Worm (Caenorhabditis elegans): Measurements from ENCODE around the gene C13F10.7.

The C13F10.7 gene

DNA sequence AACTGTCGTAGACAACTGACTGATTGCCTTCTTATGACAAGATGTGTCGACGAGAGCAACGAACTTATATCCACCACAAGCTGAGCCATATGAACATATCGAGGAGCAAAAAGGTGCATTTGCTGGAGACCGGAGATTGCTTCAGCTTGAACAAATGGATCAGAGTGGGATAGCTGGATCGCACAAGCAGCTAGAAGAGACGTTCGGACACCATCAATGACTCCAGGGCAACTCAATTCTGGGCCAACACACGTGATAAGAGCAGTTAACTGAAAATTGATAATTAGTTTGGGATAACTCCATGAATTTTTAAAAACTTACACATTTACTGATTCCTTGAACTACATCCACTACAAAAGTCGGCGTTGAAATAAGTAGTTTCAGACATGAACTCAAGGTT, 14.1 kb downstream of the C13F10.7 start:
- no peak for TF ChIP-seq aha-1 (tag)
- no peak for TF ChIP-seq nhr-41 (GFP tag; IDR thresholded peaks at IDR 0.05)
- peak in 1 of 2 experiments; percentile 63 for TF ChIP-seq unc-62 (GFP tag; optimal IDR thresholded peaks at IDR 0.05 in 1 of 2)
- TF ChIP-seq unc-62 (tag; optimal IDR thresholded peaks at IDR 0.05) = no peak

DNA sequence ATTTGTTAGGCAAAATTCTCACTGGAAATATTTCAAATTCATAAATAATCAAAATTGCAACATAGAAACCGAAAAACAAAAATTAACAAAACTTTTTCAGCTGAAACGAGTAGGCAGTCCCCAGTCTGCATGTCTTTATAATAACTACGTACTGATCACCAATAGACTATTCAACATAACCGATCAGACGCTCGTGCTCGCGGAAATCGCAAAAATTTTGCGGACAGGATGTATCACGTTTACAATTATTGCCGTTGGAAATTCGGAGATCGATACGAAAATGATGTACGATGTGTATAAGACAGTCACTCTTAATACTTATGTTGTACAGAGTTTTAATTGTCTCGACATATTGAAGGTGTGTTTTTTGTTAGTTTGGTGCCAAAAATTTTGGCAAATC, 21.7 kb downstream of the C13F10.7 start:
- TF ChIP-seq unc-62 (GFP tag; optimal IDR thresholded peaks at IDR 0.05 in 1 of 2) = peak in 1 of 2 experiments; percentile 94
- no peak for TF ChIP-seq unc-62 (tag; optimal IDR thresholded peaks at IDR 0.05)
- no peak for TF ChIP-seq zip-2 (tag; optimal IDR thresholded peaks at IDR 0.05)

DNA sequence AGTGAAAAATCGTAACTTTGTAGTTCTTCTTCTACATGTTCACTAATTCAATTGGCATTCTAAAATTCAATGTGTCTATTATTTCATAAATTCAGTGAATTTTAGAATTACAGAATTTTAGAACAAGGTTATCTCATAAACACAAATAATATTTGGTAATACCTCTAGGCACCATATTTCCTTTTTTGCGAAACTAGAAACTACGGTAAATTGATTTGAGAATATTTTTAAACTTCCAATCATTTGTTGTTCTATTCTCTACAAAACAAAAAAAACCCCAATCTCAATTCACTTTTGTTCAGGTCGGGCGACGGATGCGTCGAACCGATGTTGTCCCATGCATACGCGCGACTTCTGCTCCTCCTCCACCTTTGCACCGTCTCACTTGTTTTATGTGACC, 23.1 kb downstream of the C13F10.7 start, which contains the start of gene F09G2.1:
F09G2.1 (plus strand) TSS at position 301 of the 400 bp plus-strand sequence.
- TF ChIP-seq ama-1 (optimal IDR thresholded peaks at IDR 0.05) = no peak
- TF ChIP-seq daf-16 (GFP tag; optimal IDR thresholded peaks at IDR 0.05) = no peak
- peak; percentile 9 for TF ChIP-seq daf-16 (tag; optimal IDR thresholded peaks at IDR 0.05)

DNA sequence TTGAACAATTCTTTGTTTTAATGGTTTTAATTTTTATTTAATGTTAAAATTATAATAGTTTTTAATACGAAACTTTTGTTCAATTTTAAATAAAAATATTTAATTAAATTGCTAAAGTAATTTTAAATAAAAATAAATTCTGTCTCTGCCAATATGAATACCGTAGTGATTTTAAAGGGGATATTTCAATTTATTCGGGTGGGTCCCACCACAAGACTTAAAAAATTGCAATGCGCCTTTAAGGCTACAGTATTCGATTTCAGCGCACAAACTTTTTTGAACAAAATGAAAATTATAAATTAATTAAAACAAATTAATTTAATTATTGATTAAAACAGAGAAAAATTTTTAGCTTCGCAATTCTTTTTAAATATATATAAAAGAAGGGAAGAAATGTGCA, 24.0 kb downstream of the C13F10.7 start:
- no peak for TF ChIP-seq lin-15B (tag; optimal IDR thresholded peaks at IDR 0.05)
- TF ChIP-seq ces-1 (GFP tag; optimal IDR thresholded peaks at IDR 0.05) = no peak
- no peak for TF ChIP-seq egl-43 (GFP tag; IDR thresholded peaks at IDR 0.05)
- no peak for TF ChIP-seq ztf-7 (tag; optimal IDR thresholded peaks at IDR 0.05)
- no peak for TF ChIP-seq ceh-32 (tag; optimal IDR thresholded peaks at IDR 0.05; ENCODE audit: poor library complexity)
- TF ChIP-seq F49E8.2 (tag; optimal IDR thresholded peaks at IDR 0.05; ENCODE audit: borderline replicate concordance) = peak; percentile 36
- no peak for TF ChIP-seq saeg-2 (GFP tag; IDR thresholded peaks at IDR 0.05)
- TF ChIP-seq vab-7 (GFP tag; IDR thresholded peaks at IDR 0.05) = no peak
- no peak for TF ChIP-seq nhr-28 (tag; optimal IDR thresholded peaks at IDR 0.05)
- no peak for TF ChIP-seq cey-2 (tag; optimal IDR thresholded peaks at IDR 0.05; ENCODE audit: borderline replicate concordance, insufficient read depth)
- no peak for TF ChIP-seq php-3 (GFP tag; IDR thresholded peaks at IDR 0.05)
- peak; percentile 53; the same call in 1 of the 2 replicates for TF ChIP-seq snpc-1.2 (GFP tag; IDR thresholded peaks at IDR 0.05)

DNA sequence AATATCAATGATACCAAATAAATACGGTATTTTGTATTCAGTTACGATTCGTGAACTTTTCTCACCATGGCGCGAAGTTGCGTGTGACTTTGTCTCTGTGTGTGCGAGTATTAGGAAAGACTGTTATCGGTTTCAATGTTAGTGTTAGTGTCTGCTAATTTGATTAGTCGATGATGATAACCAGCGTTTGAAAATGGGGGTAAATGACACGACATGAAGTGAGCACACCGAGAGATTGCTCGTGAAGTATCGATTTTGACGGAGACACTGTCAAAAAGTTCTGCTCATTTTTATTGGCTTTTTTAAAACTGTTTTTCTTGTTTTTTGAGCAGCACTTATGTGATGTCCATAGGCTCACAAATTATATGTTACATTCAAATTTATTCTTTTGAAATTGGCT, 24.6 kb downstream of the C13F10.7 start:
- TF ChIP-seq hlh-30 (tag; optimal IDR thresholded peaks at IDR 0.05; ENCODE audit: insufficient read depth) = peak; percentile 27
- peak; percentile 63 for TF ChIP-seq nhr-102 (tag; optimal IDR thresholded peaks at IDR 0.05)
- peak; percentile 2 for TF ChIP-seq unc-130 (GFP tag; optimal IDR thresholded peaks at IDR 0.05)
- TF ChIP-seq nhr-28 (tag; optimal IDR thresholded peaks at IDR 0.05) = peak; percentile 86
- TF ChIP-seq dpl-1 (GFP tag; optimal IDR thresholded peaks at IDR 0.05) = no peak
- no peak for TF ChIP-seq zag-1 (tag; optimal IDR thresholded peaks at IDR 0.05)
- no peak for TF ChIP-seq F44E2.7 (GFP tag; IDR thresholded peaks at IDR 0.05)
- no peak for TF ChIP-seq ceh-20 (GFP tag; IDR thresholded peaks at IDR 0.05)
- peak; percentile 66 for TF ChIP-seq aha-1 (tag)
- TF ChIP-seq cey-2 (tag; optimal IDR thresholded peaks at IDR 0.05; ENCODE audit: borderline replicate concordance, insufficient read depth) = no peak
- TF ChIP-seq daf-16 (GFP tag; optimal IDR thresholded peaks at IDR 0.05) = peak in 1 of 2 experiments; percentile 38
- TF ChIP-seq daf-16 (tag; optimal IDR thresholded peaks at IDR 0.05) = peak; percentile 46
- no peak for TF ChIP-seq zfp-2 (tag; optimal IDR thresholded peaks at IDR 0.05)
- TF ChIP-seq arid-1 (GFP tag; conservative IDR thresholded peaks at IDR 0.05) = peak; percentile 59; the same call in 1 of the 2 replicates
- 0 out of 2 replicates have a peak, but pooled peaks have one; percentile 15 for TF ChIP-seq hmg-1.1 (GFP tag; IDR thresholded peaks at IDR 0.05)
- 0 out of 2 replicates have a peak, but pooled peaks have one; percentile 28 for TF ChIP-seq lin-1 (GFP tag; IDR thresholded peaks at IDR 0.05)
- peak in 1 of 2 experiments; percentile 21 for TF ChIP-seq mdl-1 (tag; optimal IDR thresholded peaks at IDR 0.05)
- no peak for TF ChIP-seq ztf-11 (tag; optimal IDR thresholded peaks at IDR 0.05)
- peak; percentile 74 for TF ChIP-seq lin-13 (GFP tag; optimal IDR thresholded peaks at IDR 0.05)
- TF ChIP-seq zip-11 (GFP tag; IDR thresholded peaks at IDR 0.05) = no peak
- TF ChIP-seq rbr-2 (tag; optimal IDR thresholded peaks at IDR 0.05) = no peak
- peak in 1 of 2 experiments; percentile 21 for TF ChIP-seq lsy-2 (tag; optimal IDR thresholded peaks at IDR 0.05)
- peak; percentile 58 for TF ChIP-seq php-3 (GFP tag; IDR thresholded peaks at IDR 0.05)
- 0 out of 2 replicates have a peak, but pooled peaks have one; percentile 45 for TF ChIP-seq nhr-41 (GFP tag; IDR thresholded peaks at IDR 0.05)
- no peak for TF ChIP-seq madf-5 (GFP tag; IDR thresholded peaks at IDR 0.05)
- no peak for TF ChIP-seq Y5F2A.4 (GFP tag; optimal IDR thresholded peaks at IDR 0.05)
- TF ChIP-seq gei-8 (GFP tag; optimal IDR thresholded peaks at IDR 0.05) = peak; percentile 23
- TF ChIP-seq madf-9 (GFP tag; conservative IDR thresholded peaks at IDR 0.05) = no peak
- TF ChIP-seq mep-1 (tag; optimal IDR thresholded peaks at IDR 0.05) = peak; percentile 61
- peak; percentile 34 for TF ChIP-seq mes-2 (tag; optimal IDR thresholded peaks at IDR 0.05; ENCODE audit: poor library complexity, severe bottlenecking)

Measured in whole organism, L4 larva.